Fruit fly (Drosophila melanogaster): ENCODE data around the gene spn-F.

The spn-F gene

DNA sequence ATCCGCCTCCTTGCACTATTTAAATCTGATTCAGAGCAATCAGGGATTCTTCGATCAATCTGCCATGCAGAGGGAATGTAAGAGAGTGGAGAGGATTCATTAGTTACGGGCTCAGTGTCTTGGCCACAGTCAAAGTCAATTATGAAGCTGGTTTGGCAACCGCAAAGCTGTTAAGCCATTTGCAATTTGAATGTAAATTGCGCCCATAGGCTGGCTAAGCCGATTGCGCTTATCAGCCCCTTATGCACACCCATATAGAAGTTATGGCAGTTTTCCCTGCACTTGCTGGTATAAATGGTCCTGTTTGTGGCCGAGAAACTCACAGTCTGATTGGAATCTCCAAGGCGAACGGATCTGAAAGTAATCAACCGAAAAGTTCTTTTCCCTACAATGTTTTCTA lies 7.4 kb downstream of the spn-F start, which contains the start of gene CAH5:
CAH5 (plus strand) TSS at position 301 of the 400 bp plus-strand sequence.
- TF ChIP-seq kay (GFP tag; ENCODE audit: borderline replicate concordance) (no peak), CG5204 (GFP tag; optimal IDR thresholded peaks at IDR 0.05) (no peak), Mnt (GFP tag; optimal IDR thresholded peaks at IDR 0.05) (no peak), CG7101 (tag; optimal IDR thresholded peaks at IDR 0.05) (no peak), CG33017 (tag; optimal IDR thresholded peaks at IDR 0.05) (no peak), cic (GFP tag; optimal IDR thresholded peaks at IDR 0.05) (no peak), pad (GFP tag; optimal IDR thresholded peaks at IDR 0.05) (no peak), CG14711 (tag; optimal IDR thresholded peaks at IDR 0.05) (no peak), CG12768 (GFP tag; optimal IDR thresholded peaks at IDR 0.05) (no peak), bab1 (GFP tag; optimal IDR thresholded peaks at IDR 0.05) (no peak), Crg-1 (GFP tag; optimal IDR thresholded peaks at IDR 0.05) (no peak), Clk (GFP tag; optimal IDR thresholded peaks at IDR 0.05) (no peak), CG11617 (GFP tag; optimal IDR thresholded peaks at IDR 0.05) (no peak), ovo (GFP tag; optimal IDR thresholded peaks at IDR 0.05) (no peak), toe (GFP tag; optimal IDR thresholded peaks at IDR 0.05) (no peak)

DNA sequence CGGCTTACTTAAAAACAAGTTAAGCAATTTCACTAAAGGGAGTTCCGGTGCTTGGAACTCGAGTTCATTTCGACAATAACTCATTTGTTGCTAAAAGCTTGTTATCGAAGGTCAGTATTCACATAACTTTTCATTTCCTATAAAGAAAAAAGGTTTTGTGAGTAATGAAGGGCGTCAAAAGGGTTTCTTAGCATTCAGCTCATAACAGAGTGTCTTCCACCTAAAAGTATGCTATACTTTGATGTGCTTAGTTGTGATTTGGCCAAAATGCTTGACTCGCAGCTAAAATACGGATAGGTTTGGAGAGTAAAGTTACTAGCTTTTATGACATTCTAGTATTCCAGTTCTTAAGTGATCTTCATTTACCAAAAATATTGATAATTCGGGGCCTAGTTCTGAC lies 9.0 kb downstream of the spn-F start:
- TF ChIP-seq pad (GFP tag; optimal IDR thresholded peaks at IDR 0.05) (no peak), CG1620 (GFP tag; optimal IDR thresholded peaks at IDR 0.05) (no peak), toe (GFP tag; optimal IDR thresholded peaks at IDR 0.05) (no peak), CG7101 (tag; optimal IDR thresholded peaks at IDR 0.05) (no peak), cnc (optimal IDR thresholded peaks at IDR 0.05) (no peak), Crg-1 (GFP tag; optimal IDR thresholded peaks at IDR 0.05) (no peak), Hr96 (GFP tag; optimal IDR thresholded peaks at IDR 0.05) (no peak), kay (GFP tag; ENCODE audit: borderline replicate concordance) (no peak), CG11617 (GFP tag; optimal IDR thresholded peaks at IDR 0.05) (no peak), CG14711 (tag; optimal IDR thresholded peaks at IDR 0.05) (no peak), CG5204 (GFP tag; optimal IDR thresholded peaks at IDR 0.05) (no peak), Mnt (GFP tag; optimal IDR thresholded peaks at IDR 0.05) (no peak)

DNA sequence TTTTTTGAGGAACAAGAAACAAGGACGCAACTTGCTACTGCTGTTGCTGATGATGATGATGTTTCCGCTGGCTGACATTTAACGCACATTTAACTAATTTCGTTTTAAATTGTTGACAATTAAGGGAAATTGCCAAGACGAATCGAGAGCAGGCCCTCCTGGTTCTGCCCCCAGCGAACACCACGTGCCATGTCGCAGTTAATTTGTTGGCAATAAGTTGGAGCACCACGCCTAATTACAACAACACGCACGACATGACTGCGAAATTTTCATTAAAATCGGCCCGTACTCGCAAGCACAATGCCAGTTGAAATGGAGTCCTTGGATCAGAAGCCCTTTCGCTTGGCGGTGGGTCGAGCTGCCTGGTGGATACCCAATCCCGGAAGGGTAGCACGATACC lies 10.5 kb downstream of the spn-F start, which contains the start of gene ppk24:
ppk24 (plus strand) TSS at position 301 of the 400 bp plus-strand sequence.
- TF ChIP-seq Mnt (GFP tag; optimal IDR thresholded peaks at IDR 0.05) = no peak
- TF ChIP-seq Crg-1 (GFP tag; optimal IDR thresholded peaks at IDR 0.05) = no peak
- TF ChIP-seq pad (GFP tag; optimal IDR thresholded peaks at IDR 0.05) = no peak
- no peak for TF ChIP-seq CG1620 (GFP tag; optimal IDR thresholded peaks at IDR 0.05)

DNA sequence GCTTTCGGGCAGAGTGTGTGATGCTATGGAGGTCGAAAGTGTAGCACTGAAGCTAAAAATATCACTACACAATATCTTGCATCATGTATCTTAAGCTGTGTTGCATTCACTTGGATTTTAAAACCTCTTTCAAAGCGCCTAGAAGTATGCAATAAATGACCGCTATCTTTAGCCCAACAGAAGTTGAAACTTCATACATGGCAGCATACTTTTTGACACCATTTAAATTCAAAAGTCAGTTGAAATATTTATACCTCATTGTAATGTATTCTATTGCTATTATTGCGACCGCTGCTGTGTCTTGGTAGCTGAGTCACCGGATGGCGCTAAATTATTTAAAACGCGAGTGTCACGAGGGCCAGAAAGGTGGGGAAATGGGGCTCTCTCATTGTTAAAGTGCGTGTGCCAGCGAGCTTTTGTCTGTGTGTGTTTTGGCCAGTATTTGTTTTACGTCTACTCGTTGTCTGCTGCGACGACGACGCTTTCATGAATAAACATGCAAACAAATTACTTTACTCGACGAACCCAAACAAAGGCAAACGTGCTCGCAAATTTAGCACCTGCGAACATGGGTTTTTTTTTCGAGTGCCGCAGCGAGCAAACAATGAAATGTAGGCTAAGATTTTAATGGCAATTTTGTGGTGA lies 16.0 kb downstream of the spn-F start:
- no peak for TF ChIP-seq CG14711 (tag; optimal IDR thresholded peaks at IDR 0.05)
- TF ChIP-seq Crg-1 (GFP tag; optimal IDR thresholded peaks at IDR 0.05) = no peak
- no peak for TF ChIP-seq CG33017 (tag; optimal IDR thresholded peaks at IDR 0.05)
- no peak for TF ChIP-seq CG7045 (GFP tag; optimal IDR thresholded peaks at IDR 0.05)
- no peak for TF ChIP-seq Mnt (GFP tag; optimal IDR thresholded peaks at IDR 0.05)
- TF ChIP-seq cic (GFP tag; optimal IDR thresholded peaks at IDR 0.05) = no peak
- TF ChIP-seq toe (GFP tag; optimal IDR thresholded peaks at IDR 0.05) = no peak
- no peak for TF ChIP-seq bab1 (GFP tag; optimal IDR thresholded peaks at IDR 0.05)
- no peak for TF ChIP-seq CG11617 (GFP tag; optimal IDR thresholded peaks at IDR 0.05)
- no peak for TF ChIP-seq CG12768 (GFP tag; optimal IDR thresholded peaks at IDR 0.05)
- no peak for TF ChIP-seq cnc (optimal IDR thresholded peaks at IDR 0.05)
- no peak for TF ChIP-seq Clk (GFP tag; optimal IDR thresholded peaks at IDR 0.05)

DNA sequence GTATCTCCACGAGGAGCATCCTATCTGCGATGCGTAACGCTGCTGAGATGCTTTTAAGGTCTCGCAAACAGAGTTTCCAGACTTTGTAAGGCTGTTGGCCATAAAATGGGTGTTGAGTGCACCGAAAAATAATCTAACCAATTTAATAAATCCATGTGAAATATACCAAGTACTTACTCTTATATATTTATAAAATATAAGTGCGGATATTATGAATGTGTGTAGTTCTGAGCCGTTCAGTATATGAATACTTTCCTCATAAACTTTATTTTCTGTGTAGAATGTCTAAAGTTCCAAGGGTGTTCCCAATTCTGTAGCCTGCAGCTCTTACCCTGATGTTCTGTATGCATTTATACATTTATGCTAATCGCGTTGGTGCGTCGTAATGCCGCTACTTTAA lies 30.9 kb downstream of the spn-F start:
- TF ChIP-seq ovo (GFP tag; optimal IDR thresholded peaks at IDR 0.05) (no peak), toe (GFP tag; optimal IDR thresholded peaks at IDR 0.05) (no peak), tj (GFP tag; optimal IDR thresholded peaks at IDR 0.05) (no peak), CG7101 (tag; optimal IDR thresholded peaks at IDR 0.05) (no peak), CG7045 (GFP tag; optimal IDR thresholded peaks at IDR 0.05) (no peak), CG5204 (GFP tag; optimal IDR thresholded peaks at IDR 0.05) (no peak), Crg-1 (GFP tag; optimal IDR thresholded peaks at IDR 0.05) (no peak)

DNA sequence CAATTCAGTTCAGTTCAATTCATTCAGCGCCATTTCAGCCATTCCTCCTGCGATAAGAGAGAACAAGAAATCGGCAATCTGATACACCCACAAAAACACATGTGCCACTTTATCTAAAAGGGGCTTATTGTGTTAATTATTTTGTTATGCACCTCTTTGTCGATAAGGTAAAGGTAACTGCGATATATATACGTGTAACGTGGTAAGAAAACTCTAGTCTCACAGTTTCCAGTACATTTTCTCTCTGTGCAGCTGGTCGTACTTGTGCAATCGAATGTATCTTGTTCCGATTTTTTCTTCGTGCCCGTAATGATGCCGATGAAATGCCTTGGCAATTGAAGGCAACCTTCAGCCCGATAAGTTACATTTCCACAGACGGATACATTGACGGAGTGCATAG lies 32.6 kb downstream of the spn-F start:
- TF ChIP-seq pad (GFP tag; optimal IDR thresholded peaks at IDR 0.05) (no peak), toe (GFP tag; optimal IDR thresholded peaks at IDR 0.05) (no peak), cnc (optimal IDR thresholded peaks at IDR 0.05) (no peak), CG14711 (tag; optimal IDR thresholded peaks at IDR 0.05) (no peak), bab1 (GFP tag; optimal IDR thresholded peaks at IDR 0.05) (no peak), Mnt (GFP tag; optimal IDR thresholded peaks at IDR 0.05) (no peak), kay (GFP tag; ENCODE audit: borderline replicate concordance) (no peak), Hr96 (GFP tag; optimal IDR thresholded peaks at IDR 0.05) (no peak), CG7101 (tag; optimal IDR thresholded peaks at IDR 0.05) (no peak), ovo (GFP tag; optimal IDR thresholded peaks at IDR 0.05) (no peak), CG7045 (GFP tag; optimal IDR thresholded peaks at IDR 0.05) (no peak), Crg-1 (GFP tag; optimal IDR thresholded peaks at IDR 0.05) (no peak), Clk (GFP tag; optimal IDR thresholded peaks at IDR 0.05) (no peak), CG5204 (GFP tag; optimal IDR thresholded peaks at IDR 0.05) (no peak), cic (GFP tag; optimal IDR thresholded peaks at IDR 0.05) (no peak), tj (GFP tag; optimal IDR thresholded peaks at IDR 0.05) (no peak), CG12768 (GFP tag; optimal IDR thresholded peaks at IDR 0.05) (no peak), CG1620 (GFP tag; optimal IDR thresholded peaks at IDR 0.05) (no peak), CG11617 (GFP tag; optimal IDR thresholded peaks at IDR 0.05) (no peak), CG33017 (tag; optimal IDR thresholded peaks at IDR 0.05) (no peak)

Measured in whole organism, adult.